Fruit fly (Drosophila melanogaster) whole organism, embryonic: Measurements from ENCODE around the gene CG46434.

Source experiments
- ATbp ChIP-seq: fragments of 200-800 bp; sonication (Bioruptor generic); optimal IDR thresholded peaks from 2 replicates; lab custom pipeline; 2017; ENCODE audit warnings: missing biosample characterization, mild to moderate bottlenecking, missing genetic modification characterization, missing genetic modification reagents
- Abd-B ChIP-seq: fragments of 200-800 bp; sonication (Bioruptor generic); optimal IDR thresholded peaks from 2 replicates; lab custom pipeline; 2018; ENCODE audit warnings: missing biosample characterization, mild to moderate bottlenecking, missing genetic modification characterization, moderate library complexity
- Aef1 ChIP-seq: fragments of 200-800 bp; sonication (Bioruptor generic); IDR thresholded peaks from 3 replicates; pipeline ENCODE4 v1.3.6; 2022; ENCODE audit warnings: missing biosample characterization, missing genetic modification characterization
- Bgb ChIP-seq: fragments of 200-800 bp; sonication (Bioruptor generic); IDR thresholded peaks from 2 replicates; pipeline ENCODE4 v1.3.6; 2022; ENCODE audit warnings: missing biosample characterization, missing genetic modification characterization; ENCODE audit not compliant: partially characterized antibody
- Bteb2 ChIP-seq: fragments of 200-800 bp; sonication (Bioruptor generic); optimal IDR thresholded peaks from 2 replicates; lab custom pipeline; 2016; ENCODE audit warnings: missing biosample characterization, missing genetic modification characterization
- CG10462 ChIP-seq: fragments of 200-800 bp; sonication (Bioruptor generic); optimal IDR thresholded peaks from 2 replicates; lab custom pipeline; 2016; ENCODE audit warnings: missing biosample characterization, missing genetic modification characterization
- CG11093 ChIP-seq: fragments of 200-800 bp; sonication (Bioruptor generic); IDR thresholded peaks from 3 replicates; pipeline ENCODE4 v1.3.6; 2022; ENCODE audit warnings: missing biosample characterization, missing genetic modification characterization
- CG12659 ChIP-seq: fragments of 200-800 bp; sonication (Bioruptor generic); optimal IDR thresholded peaks from 3 replicates; lab custom pipeline; 2017; ENCODE audit warnings: mild to moderate bottlenecking, missing biosample characterization, missing genetic modification reagents, missing genetic modification characterization
- CG12744 ChIP-seq: fragments of 200-800 bp; sonication (Bioruptor generic); optimal IDR thresholded peaks from 2 replicates; lab custom pipeline; 2016; ENCODE audit warnings: missing biosample characterization, missing genetic modification characterization
- CG17802 ChIP-seq: fragments of 200-800 bp; sonication (Bioruptor generic); optimal IDR thresholded peaks from 2 replicates; lab custom pipeline; 2018; ENCODE audit warnings: missing biosample characterization, mild to moderate bottlenecking, missing genetic modification characterization, moderate library complexity
- CG2712 ChIP-seq: fragments of 200-800 bp; optimal IDR thresholded peaks from 3 replicates; lab custom pipeline; 2019; ENCODE audit warnings: missing biosample characterization, mild to moderate bottlenecking, missing genetic modification characterization, moderate library complexity
- CG2889 ChIP-seq: fragments of 200-800 bp; sonication (Bioruptor generic); IDR thresholded peaks from 3 replicates; pipeline ENCODE4 v1.3.6; 2022; ENCODE audit warnings: missing biosample characterization, missing genetic modification characterization
- CG34224 ChIP-seq: fragments of 200-800 bp; sonication (Bioruptor generic); IDR thresholded peaks from 3 replicates; pipeline ENCODE4 v1.3.6; 2022; ENCODE audit warnings: missing biosample characterization, missing genetic modification characterization; ENCODE audit not compliant: partially characterized antibody
- CG34376 ChIP-seq: fragments of 200-800 bp; sonication (Bioruptor generic); optimal IDR thresholded peaks from 2 replicates; lab custom pipeline; 2018; ENCODE audit warnings: missing biosample characterization, mild to moderate bottlenecking, missing genetic modification characterization
- CG4617 ChIP-seq: fragments of 200-800 bp; sonication (Bioruptor generic); optimal IDR thresholded peaks from 3 replicates; lab custom pipeline; 2016; ENCODE audit warnings: missing biosample characterization, missing genetic modification characterization, borderline replicate concordance
- CG6254 ChIP-seq: fragments of 200-800 bp; sonication (Bioruptor generic); optimal IDR thresholded peaks from 3 replicates; lab custom pipeline; 2017; ENCODE audit warnings: mild to moderate bottlenecking, missing biosample characterization, missing genetic modification reagents, missing genetic modification characterization
- CG6654 ChIP-seq: fragments of 200-800 bp; sonication (Bioruptor generic); optimal IDR thresholded peaks from 2 replicates; lab custom pipeline; 2017; ENCODE audit warnings: missing biosample characterization, mild to moderate bottlenecking, missing genetic modification characterization
- CG6683 ChIP-seq: fragments of 200-800 bp; sonication (Bioruptor generic); optimal IDR thresholded peaks from 2 replicates; lab custom pipeline; 2017; ENCODE audit warnings: missing biosample characterization, mild to moderate bottlenecking, missing genetic modification characterization, missing genetic modification reagents
- CG7357 ChIP-seq: fragments of 200-800 bp; sonication (Bioruptor generic); IDR thresholded peaks from 3 replicates; pipeline ENCODE4 v1.3.6; 2022; ENCODE audit warnings: missing biosample characterization, missing genetic modification characterization
- CG8290 ChIP-seq, 3 experiments: fragments of 200-800 bp; sonication (Bioruptor generic); optimal IDR thresholded peaks; 2 replicates each; lab custom pipeline; 2016 to 2019; ENCODE audit warnings: missing biosample characterization in 3 of 3, missing genetic modification characterization in 3 of 3, mild to moderate bottlenecking in 2 of 3, moderate library complexity in 1 of 3
- CG8478 ChIP-seq: fragments of >200 bp; optimal IDR thresholded peaks from 2 replicates; lab custom pipeline; 2018
- GATAe ChIP-seq: fragments of 200-800 bp; sonication (Bioruptor generic); conservative IDR thresholded peaks from 2 replicates; pipeline ENCODE4 v1.3.6; 2022; ENCODE audit warnings: missing biosample characterization, missing genetic modification characterization
- Gsc ChIP-seq: fragments of 200-800 bp; sonication (Bioruptor generic); IDR thresholded peaks from 2 replicates; pipeline ENCODE4 v1.3.6; 2022; ENCODE audit warnings: missing biosample characterization, missing genetic modification characterization
- HmgD ChIP-seq: fragments of 200-800 bp; sonication (Bioruptor generic); optimal IDR thresholded peaks from 3 replicates; lab custom pipeline; 2016; ENCODE audit warnings: missing biosample characterization, missing genetic modification characterization
- Nf-YB ChIP-seq: fragments of 200-800 bp; sonication (Bioruptor generic); optimal IDR thresholded peaks from 3 replicates; lab custom pipeline; 2019; ENCODE audit warnings: missing biosample characterization, mild to moderate bottlenecking, missing genetic modification characterization, moderate library complexity
- Optix ChIP-seq: fragments of 200-800 bp; sonication (Bioruptor generic); IDR thresholded peaks from 3 replicates; pipeline ENCODE4 v1.3.6; 2022; ENCODE audit warnings: missing biosample characterization, missing genetic modification characterization
- PHDP ChIP-seq: fragments of 200-800 bp; sonication (Bioruptor generic); optimal IDR thresholded peaks from 3 replicates; lab custom pipeline; 2018; ENCODE audit warnings: missing biosample characterization, mild to moderate bottlenecking, missing genetic modification characterization, moderate library complexity
- Pdp1 ChIP-seq, 2 experiments: fragments of 200-800 bp; sonication (Bioruptor generic); optimal IDR thresholded peaks; 3 replicates each; lab custom pipeline; 2016; ENCODE audit warnings: missing biosample characterization in 2 of 2, missing genetic modification characterization in 2 of 2, mild to moderate bottlenecking in 1 of 2, moderate library complexity in 1 of 2
- Sry-δ ChIP-seq: fragments of 200-800 bp; sonication (Bioruptor generic); optimal IDR thresholded peaks from 2 replicates; lab custom pipeline; 2016; ENCODE audit warnings: missing biosample characterization, missing genetic modification characterization
- ase ChIP-seq: fragments of 200-800 bp; sonication (Bioruptor generic); IDR thresholded peaks from 3 replicates; pipeline ENCODE4 v1.3.6; 2022; ENCODE audit warnings: missing biosample characterization, missing genetic modification characterization
- bbx ChIP-seq: fragments of 200-800 bp; sonication (Bioruptor generic); IDR thresholded peaks from 2 replicates; pipeline ENCODE4 v1.3.6; 2022; ENCODE audit warnings: missing biosample characterization, missing genetic modification characterization; ENCODE audit not compliant: partially characterized antibody
- crp ChIP-seq, 2 experiments: fragments of 200-800 bp; sonication (Bioruptor generic); optimal IDR thresholded peaks; 2 replicates in 1 of 2; 3 replicates in 1 of 2; lab custom pipeline; 2017; ENCODE audit warnings: missing biosample characterization in 2 of 2, missing genetic modification characterization in 2 of 2, mild to moderate bottlenecking in 1 of 2, moderate library complexity in 1 of 2
- dpn ChIP-seq, 2 experiments: fragments of 200-800 bp; sonication (Bioruptor generic); optimal IDR thresholded peaks; 3 replicates each; lab custom pipeline; 2016; ENCODE audit warnings: missing biosample characterization in 2 of 2, missing genetic modification characterization in 2 of 2
- exex ChIP-seq: fragments of 200-800 bp; sonication (Bioruptor generic); optimal IDR thresholded peaks from 4 replicates; lab custom pipeline; 2018; ENCODE audit warnings: missing biosample characterization, mild to moderate bottlenecking, missing genetic modification characterization, moderate library complexity
- fd64A ChIP-seq: fragments of 200-800 bp; sonication (Bioruptor generic); optimal IDR thresholded peaks from 3 replicates; lab custom pipeline; 2018; ENCODE audit warnings: missing biosample characterization, mild to moderate bottlenecking, missing genetic modification characterization
- grn ChIP-seq: fragments of 200-800 bp; sonication (Bioruptor generic); optimal IDR thresholded peaks from 3 replicates; lab custom pipeline; 2017; ENCODE audit warnings: missing biosample characterization, missing genetic modification characterization
- gro ChIP-seq: fragments of 200-800 bp; sonication (Bioruptor generic); optimal IDR thresholded peaks from 2 replicates; lab custom pipeline; 2016; ENCODE audit warnings: missing biosample characterization, missing genetic modification characterization
- lab ChIP-seq: fragments of 200-800 bp; sonication (Bioruptor generic); optimal IDR thresholded peaks from 3 replicates; lab custom pipeline; 2017; ENCODE audit warnings: missing biosample characterization, missing genetic modification characterization, mild to moderate bottlenecking, moderate library complexity, missing genetic modification reagents
- lola ChIP-seq, 3 experiments: fragments of >200 bp in 2 of 3; fragments of 200-800 bp in 1 of 3; sonication (Bioruptor generic) in 1 of 3; optimal IDR thresholded peaks; 2 replicates each; lab custom pipeline; 2017 to 2019; ENCODE audit warnings: missing biosample characterization in 3 of 3, missing genetic modification characterization in 3 of 3, mild to moderate bottlenecking in 1 of 3, moderate library complexity in 1 of 3
- nerfin-2 ChIP-seq: fragments of 200-800 bp; sonication (Bioruptor generic); IDR thresholded peaks from 2 replicates; pipeline ENCODE4 v1.3.6; 2022; ENCODE audit warnings: missing biosample characterization, missing genetic modification characterization; ENCODE audit not compliant: partially characterized antibody
- p53 ChIP-seq: fragments of 200-800 bp; sonication (Bioruptor generic); optimal IDR thresholded peaks from 2 replicates; lab custom pipeline; 2016; ENCODE audit warnings: missing biosample characterization, missing genetic modification characterization
- peb ChIP-seq: fragments of 200-800 bp; sonication (Bioruptor generic); IDR thresholded peaks from 2 replicates; pipeline ENCODE4 v1.3.6; 2022; ENCODE audit warnings: missing biosample characterization, missing genetic modification characterization
- scrt ChIP-seq: fragments of 200-800 bp; sonication (Bioruptor generic); optimal IDR thresholded peaks from 2 replicates; lab custom pipeline; 2018; ENCODE audit warnings: missing biosample characterization, mild to moderate bottlenecking, missing genetic modification characterization, moderate library complexity
- sd ChIP-seq: fragments of 200-800 bp; sonication (Bioruptor generic); optimal IDR thresholded peaks from 3 replicates; lab custom pipeline; 2018; ENCODE audit warnings: missing biosample characterization, mild to moderate bottlenecking, missing genetic modification characterization, moderate library complexity
- seq ChIP-seq: fragments of 200-800 bp; sonication (Bioruptor generic); IDR thresholded peaks from 2 replicates; pipeline ENCODE4 v1.3.6; 2022; ENCODE audit warnings: missing biosample characterization, missing genetic modification characterization
- ssp ChIP-seq: fragments of 200-800 bp; sonication (Bioruptor generic); IDR thresholded peaks from 2 replicates; pipeline ENCODE4 v1.3.6; 2022; ENCODE audit warnings: missing biosample characterization, missing genetic modification characterization
- tgo ChIP-seq: fragments of 200-800 bp; sonication (Bioruptor generic); IDR thresholded peaks from 3 replicates; pipeline ENCODE4 v1.3.6; 2022; ENCODE audit warnings: missing biosample characterization, missing genetic modification characterization
- ttk ChIP-seq: fragments of 200-800 bp; sonication (Bioruptor generic); IDR thresholded peaks from 2 replicates; pipeline ENCODE4 v2.1.2; 2022; ENCODE audit warnings: missing biosample characterization, missing genetic modification characterization
- yki ChIP-seq: fragments of >200 bp; optimal IDR thresholded peaks from 3 replicates; lab custom pipeline; 2018

Gene CG46434

dm6 chr3L:19560695-19561246, 16.8 kb upstream of the CG46434 start (continued):
- peak; percentile 33 for TF ChIP-seq HmgD
- TF ChIP-seq fd64A, result peak; percentile 92
- peak; percentile 96 for TF ChIP-seq lab (GFP tag; lab: Kevin White, UChicago)
- no peak for TF ChIP-seq CG34224 (GFP tag; lab: Robert Waterston, UW)
- no peak for TF ChIP-seq yki (lab: Kevin White, UChicago)
- TF ChIP-seq CG17802 (tag; lab: Kevin White, UChicago), result peak; percentile 75
- peak; percentile 68 for TF ChIP-seq grn (GFP tag; lab: Kevin White, UChicago)
- TF ChIP-seq bbx, result no peak
- TF ChIP-seq CG6683 (GFP tag; lab: Kevin White, UChicago), result peak; percentile 77
- peak; percentile 90 for TF ChIP-seq scrt (GFP tag; lab: Kevin White, UChicago)
- peak; percentile 82 for TF ChIP-seq sd
- TF ChIP-seq exex (tag; lab: Kevin White, UChicago), result peak; percentile 73
- TF ChIP-seq Bteb2 (GFP tag; lab: Kevin White, UChicago), result peak; percentile 93
- TF ChIP-seq Optix (GFP tag; lab: Robert Waterston, UW), result peak; percentile 94
- TF ChIP-seq seq (GFP tag; lab: Robert Waterston, UW), result peak; percentile 94
- peak; percentile 95 for TF ChIP-seq PHDP (tag; lab: Kevin White, UChicago)
- TF ChIP-seq Sry-δ (GFP tag; lab: Kevin White, UChicago), result peak; percentile 58
- TF ChIP-seq CG11093 (GFP tag; lab: Robert Waterston, UW), result peak; percentile 87
- TF ChIP-seq Abd-B (GFP tag; lab: Kevin White, UChicago), result peak; percentile 95
- TF ChIP-seq CG34376, result peak; percentile 85
- peak; percentile 91 for TF ChIP-seq CG2889 (GFP tag; lab: Robert Waterston, UW)
- peak; percentile 73 for TF ChIP-seq CG6654 (GFP tag; lab: Kevin White, UChicago)
- peak; percentile 76 for TF ChIP-seq GATAe (GFP tag; lab: Robert Waterston, UW)
- TF ChIP-seq Aef1 (GFP tag; lab: Robert Waterston, UW), result peak; percentile 94
- peak; percentile 90 for TF ChIP-seq CG4617
- peak; percentile 93 to 96 for TF ChIP-seq dpn (GFP tag; optimal IDR thresholded peaks at IDR 0.05; lab: Kevin White, UChicago)
- TF ChIP-seq peb, result peak; percentile 86
- peak; percentile 96 for TF ChIP-seq CG12659 (GFP tag; lab: Kevin White, UChicago)
- peak; percentile 92 for TF ChIP-seq CG6254 (GFP tag; lab: Kevin White, UChicago)
- peak; percentile 88 for TF ChIP-seq gro
- TF ChIP-seq CG12744 (GFP tag; lab: Kevin White, UChicago), result peak; percentile 90
- peak in 1 of 3 experiments; percentile 97 for TF ChIP-seq lola (GFP tag; optimal IDR thresholded peaks at IDR 0.05; lab: Kevin White, UChicago)
- peak; percentile 87 for TF ChIP-seq CG7357 (GFP tag; lab: Robert Waterston, UW)
- TF ChIP-seq nerfin-2, result no peak
- TF ChIP-seq ttk (GFP tag; lab: Robert Waterston, UW), result peak; percentile 92
- TF ChIP-seq CG8478, result no peak
- peak; percentile 93 for TF ChIP-seq ATbp
- TF ChIP-seq Gsc, result no peak
- TF ChIP-seq CG10462 (GFP tag; lab: Kevin White, UChicago), result peak; percentile 92
- peak; percentile 75 for TF ChIP-seq p53
- peak; percentile 95 for TF ChIP-seq CG8290 (GFP tag; optimal IDR thresholded peaks at IDR 0.05; lab: Kevin White, UChicago)
- TF ChIP-seq CG8290 (tag; optimal IDR thresholded peaks at IDR 0.05; lab: Kevin White, UChicago), result peak; percentile 76 to 94
- peak in 1 of 2 experiments; percentile 55 for TF ChIP-seq crp (GFP tag; optimal IDR thresholded peaks at IDR 0.05; lab: Kevin White, UChicago)
- TF ChIP-seq Nf-YB (GFP tag; lab: Kevin White, UChicago), result peak; percentile 83
- TF ChIP-seq Bgb (GFP tag; lab: Robert Waterston, UW), result no peak
- peak; percentile 97 for TF ChIP-seq CG2712 (tag; lab: Kevin White, UChicago)
- peak; percentile 88 for TF ChIP-seq ase (GFP tag; lab: Robert Waterston, UW)
- peak; percentile 92 to 94 for TF ChIP-seq Pdp1 (GFP tag; optimal IDR thresholded peaks at IDR 0.05; lab: Kevin White, UChicago)
- peak; percentile 87 for TF ChIP-seq ssp
- peak; percentile 93 for TF ChIP-seq tgo
